Fruit fly (Drosophila melanogaster): ENCODE data around the gene GATAe.

GATAe gene

dm6 chr3R:15973488-15973975 lies 35.4 kb upstream of the GATAe start (continued):
- TF ChIP-seq pum (GFP tag; optimal IDR thresholded peaks at IDR 0.05) (peak; percentile 28), CG2712 (tag; optimal IDR thresholded peaks at IDR 0.05) (peak; percentile 18), tio (GFP tag; optimal IDR thresholded peaks at IDR 0.05) (no peak), HLHmδ (GFP tag; optimal IDR thresholded peaks at IDR 0.05) (peak; percentile 18), CG4617 (GFP tag; optimal IDR thresholded peaks at IDR 0.05; ENCODE audit: borderline replicate concordance) (peak; percentile 98), Hmr (GFP tag; optimal IDR thresholded peaks at IDR 0.05) (peak; percentile 22), ro (GFP tag; IDR thresholded peaks at IDR 0.05) (no peak), Med (GFP tag) (peak; percentile 66), insv (GFP tag; optimal IDR thresholded peaks at IDR 0.05) (peak in 1 of 2 experiments; percentile 55), CG16815 (GFP tag; optimal IDR thresholded peaks at IDR 0.05) (no peak), CG8290 (GFP tag; optimal IDR thresholded peaks at IDR 0.05) (no peak), CG8290 (tag; optimal IDR thresholded peaks at IDR 0.05) (peak in 1 of 2 experiments; percentile 67), Doc2 (GFP tag; IDR thresholded peaks at IDR 0.05) (no peak), CG5180 (GFP tag; optimal IDR thresholded peaks at IDR 0.05) (peak; percentile 6)

dm6 chr3R:15974235-15974634 lies 34.7 kb upstream of the GATAe start:
- TF ChIP-seq ssp (GFP tag; IDR thresholded peaks at IDR 0.05) (no peak), hb (GFP tag; IDR thresholded peaks at IDR 0.05; ENCODE audit: partially characterized antibody) (no peak), Vsx1 (GFP tag; optimal IDR thresholded peaks at IDR 0.05) (peak; percentile 61), pros (GFP tag; optimal IDR thresholded peaks at IDR 0.05) (no peak), btn (GFP tag; optimal IDR thresholded peaks at IDR 0.05) (peak; percentile 75), maf-S (GFP tag; optimal IDR thresholded peaks at IDR 0.05) (peak; percentile 70), CG30431 (GFP tag; optimal IDR thresholded peaks at IDR 0.05) (peak; percentile 58), CG2120 (GFP tag; optimal IDR thresholded peaks at IDR 0.05) (peak; percentile 83), CG6813 (GFP tag; optimal IDR thresholded peaks at IDR 0.05) (peak; percentile 71), HLH3B (GFP tag; IDR thresholded peaks at IDR 0.05) (no peak), zf30C (GFP tag; optimal IDR thresholded peaks at IDR 0.05) (peak; percentile 83), mam (GFP tag; optimal IDR thresholded peaks at IDR 0.05) (peak; percentile 77), CG15696 (tag; optimal IDR thresholded peaks at IDR 0.05) (peak; percentile 72), so (GFP tag; IDR thresholded peaks at IDR 0.05) (no peak), Camta (GFP tag; optimal IDR thresholded peaks at IDR 0.05) (peak; percentile 78), E2f2 (GFP tag; IDR thresholded peaks at IDR 0.05) (no peak), Lpt (GFP tag; optimal IDR thresholded peaks at IDR 0.05) (no peak), slbo (GFP tag; IDR thresholded peaks at IDR 0.05) (no peak), CG9797 (GFP tag; optimal IDR thresholded peaks at IDR 0.05) (no peak), CG4360 (GFP tag; IDR thresholded peaks at IDR 0.05) (no peak), nau (GFP tag; optimal IDR thresholded peaks at IDR 0.05) (peak; percentile 75), Dfd (GFP tag; optimal IDR thresholded peaks at IDR 0.05) (no peak), CG14441 (GFP tag; IDR thresholded peaks at IDR 0.05) (no peak), ac (GFP tag; optimal IDR thresholded peaks at IDR 0.05) (peak; percentile 38), esg (GFP tag; conservative IDR thresholded peaks at IDR 0.05) (no peak), CG1832 (GFP tag; optimal IDR thresholded peaks at IDR 0.05) (no peak), Mes4 (GFP tag; optimal IDR thresholded peaks at IDR 0.05) (peak; percentile 71), Deaf1 (tag; optimal IDR thresholded peaks at IDR 0.05) (peak; percentile 45), CG14050 (GFP tag; IDR thresholded peaks at IDR 0.05) (no peak), Ssrp (tag; optimal IDR thresholded peaks at IDR 0.05) (peak; percentile 85), sd (tag; optimal IDR thresholded peaks at IDR 0.05) (peak; percentile 28), CG10431 (GFP tag; optimal IDR thresholded peaks at IDR 0.05) (no peak), CkIIα-i1 (GFP tag; IDR thresholded peaks at IDR 0.05) (no peak), CG31441 (GFP tag; IDR thresholded peaks at IDR 0.05) (no peak), Dip3 (GFP tag; optimal IDR thresholded peaks at IDR 0.05) (peak; percentile 58), Med (GFP tag) (peak; percentile 94), B-H2 (GFP tag; optimal IDR thresholded peaks at IDR 0.05) (peak; percentile 61), CG1602 (GFP tag; optimal IDR thresholded peaks at IDR 0.05) (peak; percentile 68)

All from whole organism, embryonic.